Fruit fly (Drosophila melanogaster) whole organism, embryonic: Measurements from ENCODE around the gene mRpL48.

ENCODE experiments used
- CG12299 ChIP-seq: fragments of 200-800 bp; sonication (Bioruptor generic); optimal IDR thresholded peaks from 2 replicates; lab custom pipeline; 2018; ENCODE audit warnings: missing biosample characterization, mild to moderate bottlenecking, missing genetic modification characterization
- CG13424 ChIP-seq: fragments of 200-800 bp; sonication (Bioruptor generic); optimal IDR thresholded peaks from 2 replicates; lab custom pipeline; 2019; ENCODE audit warnings: missing biosample characterization, mild to moderate bottlenecking, missing genetic modification characterization, moderate library complexity
- CG1529 ChIP-seq: fragments of 200-800 bp; sonication (Bioruptor generic); optimal IDR thresholded peaks from 3 replicates; lab custom pipeline; 2018; ENCODE audit warnings: missing biosample characterization, missing genetic modification characterization
- CG1603 ChIP-seq: fragments of 200-800 bp; sonication (Bioruptor generic); optimal IDR thresholded peaks from 2 replicates; lab custom pipeline; 2019; ENCODE audit warnings: missing biosample characterization, mild to moderate bottlenecking, missing genetic modification characterization, moderate library complexity
- CG17612 ChIP-seq: fragments of 200-800 bp; sonication (Bioruptor generic); IDR thresholded peaks from 2 replicates; pipeline ENCODE4 v1.3.6; 2022; ENCODE audit warnings: missing biosample characterization, missing genetic modification characterization
- CG17829 ChIP-seq: fragments of 200-800 bp; optimal IDR thresholded peaks from 2 replicates; lab custom pipeline; 2019; ENCODE audit warnings: missing biosample characterization, mild to moderate bottlenecking, missing genetic modification characterization, moderate library complexity
- CG2116 ChIP-seq: fragments of 200-800 bp; sonication (Bioruptor generic); optimal IDR thresholded peaks from 3 replicates; lab custom pipeline; 2018; ENCODE audit warnings: missing biosample characterization, mild to moderate bottlenecking, missing genetic modification characterization
- CG2120 ChIP-seq: fragments of 200-800 bp; sonication (Bioruptor generic); optimal IDR thresholded peaks from 3 replicates; lab custom pipeline; 2016; ENCODE audit warnings: missing biosample characterization, missing genetic modification characterization
- CG32772 ChIP-seq: fragments of 200-800 bp; sonication (Bioruptor generic); IDR thresholded peaks from 2 replicates; pipeline ENCODE4 v1.3.6; 2022; ENCODE audit warnings: missing biosample characterization, missing genetic modification characterization
- CG3281 ChIP-seq: fragments of 200-800 bp; sonication (Bioruptor generic); optimal IDR thresholded peaks from 3 replicates; lab custom pipeline; 2017; ENCODE audit warnings: missing biosample characterization, mild to moderate bottlenecking, missing genetic modification characterization
- CG3847 ChIP-seq: fragments of 200-800 bp; sonication (Bioruptor generic); IDR thresholded peaks from 2 replicates; pipeline ENCODE4 v1.3.6; 2022; ENCODE audit warnings: missing biosample characterization, missing genetic modification characterization
- CG5245 ChIP-seq: fragments of 200-800 bp; sonication (Bioruptor generic); optimal IDR thresholded peaks from 3 replicates; lab custom pipeline; 2016; ENCODE audit warnings: missing biosample characterization, missing genetic modification characterization
- CG6813 ChIP-seq: fragments of 200-800 bp; sonication (Bioruptor generic); optimal IDR thresholded peaks from 2 replicates; lab custom pipeline; 2017; ENCODE audit warnings: missing biosample characterization, missing genetic modification characterization, mild to moderate bottlenecking, moderate library complexity, missing genetic modification reagents
- CG6854 ChIP-seq: fragments of 200-800 bp; sonication (Bioruptor generic); optimal IDR thresholded peaks from 3 replicates; lab custom pipeline; 2017; ENCODE audit warnings: missing biosample characterization, mild to moderate bottlenecking, missing genetic modification characterization
- CG7745 ChIP-seq: fragments of 200-800 bp; sonication (Bioruptor generic); optimal IDR thresholded peaks from 2 replicates; lab custom pipeline; 2018; ENCODE audit warnings: missing biosample characterization, mild to moderate bottlenecking, missing genetic modification characterization, moderate library complexity
- CG7786 ChIP-seq: fragments of 200-800 bp; sonication (Bioruptor generic); optimal IDR thresholded peaks from 2 replicates; lab custom pipeline; 2016; ENCODE audit warnings: missing biosample characterization, missing genetic modification characterization
- CG8924 ChIP-seq: fragments of 200-800 bp; optimal IDR thresholded peaks from 3 replicates; lab custom pipeline; 2019; ENCODE audit warnings: missing biosample characterization, mild to moderate bottlenecking, missing genetic modification characterization, moderate library complexity
- CG9215 ChIP-seq: fragments of 200-800 bp; sonication (Bioruptor generic); IDR thresholded peaks from 2 replicates; pipeline ENCODE4 v1.3.6; 2022; ENCODE audit warnings: missing biosample characterization, missing genetic modification characterization
- CHES-1-like ChIP-seq: fragments of 200-800 bp; sonication (Bioruptor generic); optimal IDR thresholded peaks from 2 replicates; lab custom pipeline; 2016; ENCODE audit warnings: missing biosample characterization, missing genetic modification characterization
- CTCF ChIP-seq: fragments of 200-800 bp; sonication (Bioruptor generic); optimal IDR thresholded peaks from 2 replicates; lab custom pipeline; 2017; ENCODE audit warnings: missing biosample characterization, mild to moderate bottlenecking, missing genetic modification characterization, moderate library complexity
- Chrac-16 ChIP-seq: fragments of 200-800 bp; sonication (Bioruptor generic); optimal IDR thresholded peaks from 3 replicates; lab custom pipeline; 2016; ENCODE audit warnings: missing biosample characterization, missing genetic modification characterization
- CrebB ChIP-seq: fragments of 200-800 bp; sonication (Bioruptor generic); optimal IDR thresholded peaks from 3 replicates; lab custom pipeline; 2018; ENCODE audit warnings: missing biosample characterization, mild to moderate bottlenecking, missing genetic modification characterization
- E2f2 ChIP-seq: fragments of 200-800 bp; sonication (Bioruptor generic); IDR thresholded peaks from 2 replicates; pipeline ENCODE4 v1.3.6; 2022; ENCODE audit warnings: missing biosample characterization, missing genetic modification characterization
- Elba2 ChIP-seq: fragments of 200-800 bp; sonication (Bioruptor generic); optimal IDR thresholded peaks from 3 replicates; lab custom pipeline; 2016; ENCODE audit warnings: missing biosample characterization, missing genetic modification characterization
- GATAe ChIP-seq: fragments of 200-800 bp; sonication (Bioruptor generic); conservative IDR thresholded peaks from 2 replicates; pipeline ENCODE4 v1.3.6; 2022; ENCODE audit warnings: missing biosample characterization, missing genetic modification characterization
- HmgZ ChIP-seq: fragments of 200-800 bp; sonication (Bioruptor generic); optimal IDR thresholded peaks from 2 replicates; lab custom pipeline; 2018; ENCODE audit warnings: missing biosample characterization, mild to moderate bottlenecking, missing genetic modification characterization
- Hr78 ChIP-seq, 2 experiments: fragments of 200-800 bp in 1 of 2; fragments of >200 bp in 1 of 2; sonication (Bioruptor generic) in 1 of 2; optimal IDR thresholded peaks; 2 replicates each; lab custom pipeline; 2017 to 2019; ENCODE audit warnings: missing biosample characterization in 2 of 2, missing genetic modification characterization in 2 of 2, mild to moderate bottlenecking in 1 of 2, moderate library complexity in 1 of 2
- NC2α ChIP-seq: fragments of 200-800 bp; sonication (Bioruptor generic); optimal IDR thresholded peaks from 2 replicates; lab custom pipeline; 2016; ENCODE audit warnings: missing biosample characterization, missing genetic modification characterization
- Oaz ChIP-seq: fragments of 200-800 bp; sonication (Bioruptor generic); IDR thresholded peaks from 2 replicates; pipeline ENCODE4 v1.3.6; 2022; ENCODE audit warnings: missing biosample characterization, missing genetic modification characterization
- Rx ChIP-seq: fragments of 200-800 bp; sonication (Bioruptor generic); IDR thresholded peaks from 2 replicates; pipeline ENCODE4 v1.3.6; 2022; ENCODE audit warnings: missing biosample characterization, missing genetic modification characterization
- Taf1 ChIP-seq: fragments of 200-800 bp; sonication (Bioruptor generic); IDR thresholded peaks from 2 replicates; pipeline ENCODE4 v1.3.6; 2022; ENCODE audit warnings: missing biosample characterization, missing genetic modification characterization
- Tbp ChIP-seq: fragments of >200 bp; optimal IDR thresholded peaks from 2 replicates; lab custom pipeline; 2018; ENCODE audit warnings: missing biosample characterization, missing genetic modification characterization
- ab ChIP-seq: fragments of 200-800 bp; sonication (Bioruptor generic); optimal IDR thresholded peaks from 2 replicates; lab custom pipeline; 2016; ENCODE audit warnings: missing biosample characterization, missing genetic modification characterization
- ash1 ChIP-seq: fragments of 200-800 bp; sonication (Bioruptor generic); optimal IDR thresholded peaks from 2 replicates; lab custom pipeline; 2018; ENCODE audit warnings: missing biosample characterization, mild to moderate bottlenecking, missing genetic modification characterization
- cwo ChIP-seq: fragments of 200-800 bp; sonication (Bioruptor generic); optimal IDR thresholded peaks from 3 replicates; lab custom pipeline; 2017; ENCODE audit warnings: missing biosample characterization, missing genetic modification characterization, mild to moderate bottlenecking, moderate library complexity, missing genetic modification reagents
- danr ChIP-seq: fragments of 200-800 bp; sonication (Bioruptor generic); IDR thresholded peaks from 2 replicates; pipeline ENCODE4 v1.3.6; 2022; ENCODE audit warnings: missing biosample characterization, missing genetic modification characterization
- eve ChIP-seq, 2 experiments: fragments of >200 bp; optimal IDR thresholded peaks; 2 replicates each; lab custom pipeline; 2017; ENCODE audit warnings: missing biosample characterization in 2 of 2, missing genetic modification characterization in 2 of 2
- fd64A ChIP-seq: fragments of 200-800 bp; sonication (Bioruptor generic); optimal IDR thresholded peaks from 3 replicates; lab custom pipeline; 2018; ENCODE audit warnings: missing biosample characterization, mild to moderate bottlenecking, missing genetic modification characterization
- gsb ChIP-seq: fragments of 200-800 bp; sonication (Bioruptor generic); IDR thresholded peaks from 2 replicates; pipeline ENCODE4 v1.3.6; 2022; ENCODE audit warnings: missing biosample characterization, missing genetic modification characterization
- h ChIP-seq: fragments of >200 bp; optimal IDR thresholded peaks from 2 replicates; lab custom pipeline; 2017
- ham ChIP-seq: fragments of 200-800 bp; sonication (Bioruptor generic); IDR thresholded peaks from 2 replicates; pipeline ENCODE4 v1.3.6; 2022; ENCODE audit warnings: missing biosample characterization, missing genetic modification characterization
- hbn ChIP-seq: fragments of 200-800 bp; sonication (Bioruptor generic); IDR thresholded peaks from 2 replicates; pipeline ENCODE4 v1.3.6; 2022; ENCODE audit warnings: missing biosample characterization, missing genetic modification characterization; ENCODE audit not compliant: partially characterized antibody
- nau ChIP-seq: fragments of 200-800 bp; sonication (Bioruptor generic); optimal IDR thresholded peaks from 3 replicates; lab custom pipeline; 2017; ENCODE audit warnings: missing biosample characterization, mild to moderate bottlenecking, missing genetic modification characterization, missing genetic modification reagents
- pzg ChIP-seq: fragments of 200-800 bp; sonication (Bioruptor generic); optimal IDR thresholded peaks from 3 replicates; lab custom pipeline; 2018; ENCODE audit warnings: missing biosample characterization, mild to moderate bottlenecking, missing genetic modification characterization, moderate library complexity
- rib ChIP-seq: fragments of 200-800 bp; sonication (Bioruptor generic); IDR thresholded peaks from 2 replicates; pipeline ENCODE4 v1.3.6; 2022; ENCODE audit warnings: missing biosample characterization, missing genetic modification characterization
- slp2 ChIP-seq: fragments of 200-800 bp; sonication (Bioruptor generic); optimal IDR thresholded peaks from 2 replicates; lab custom pipeline; 2016; ENCODE audit warnings: missing biosample characterization, missing genetic modification characterization
- stwl ChIP-seq: fragments of 200-800 bp; sonication (Bioruptor generic); optimal IDR thresholded peaks from 3 replicates; lab custom pipeline; 2018; ENCODE audit warnings: missing biosample characterization, mild to moderate bottlenecking, missing genetic modification characterization, moderate library complexity
- tll ChIP-seq, 2 experiments: fragments of 200-800 bp in 1 of 2; fragments of >200 bp in 1 of 2; sonication (Bioruptor generic) in 1 of 2; optimal IDR thresholded peaks; 2 replicates each; lab custom pipeline; 2017 to 2019; ENCODE audit warnings: missing biosample characterization in 2 of 2, missing genetic modification characterization in 2 of 2, mild to moderate bottlenecking in 1 of 2, moderate library complexity in 1 of 2
- ttk ChIP-seq: fragments of 200-800 bp; sonication (Bioruptor generic); IDR thresholded peaks from 2 replicates; pipeline ENCODE4 v2.1.2; 2022; ENCODE audit warnings: missing biosample characterization, missing genetic modification characterization
- unpg ChIP-seq: fragments of 200-800 bp; sonication (Bioruptor generic); optimal IDR thresholded peaks from 3 replicates; lab custom pipeline; 2018; ENCODE audit warnings: missing biosample characterization, mild to moderate bottlenecking, missing genetic modification characterization, moderate library complexity
- vfl ChIP-seq: fragments of 200-800 bp; sonication (Bioruptor generic); optimal IDR thresholded peaks from 2 replicates; lab custom pipeline; 2016; ENCODE audit warnings: missing biosample characterization, missing genetic modification characterization

The mRpL48 gene

DNA sequence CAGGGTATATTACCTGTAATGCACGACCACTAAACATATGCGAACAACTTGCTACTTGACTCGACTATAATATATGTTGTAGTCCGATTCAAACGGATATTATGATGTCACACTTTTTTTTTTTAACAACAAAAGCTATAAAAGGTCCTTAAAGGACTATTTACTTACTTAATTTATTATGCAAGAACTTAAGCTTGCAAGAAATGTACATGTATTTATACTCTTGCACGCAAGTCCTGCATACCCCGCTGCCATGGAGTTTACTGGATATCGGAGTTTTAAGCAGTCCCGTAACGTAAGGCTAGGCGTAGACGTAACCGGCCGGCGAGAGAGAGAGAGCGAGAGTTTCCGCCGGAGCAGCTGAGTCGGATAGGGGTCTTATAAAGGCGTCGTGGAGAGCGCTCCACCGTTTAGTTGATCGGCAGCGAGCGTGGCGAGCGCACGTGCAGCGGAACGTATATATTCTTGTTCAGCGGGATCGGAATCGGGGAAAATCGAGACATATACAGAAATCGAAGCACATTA, 26.9 kb downstream of the mRpL48 start (continued):
- TF ChIP-seq tll (GFP tag; optimal IDR thresholded peaks at IDR 0.05; lab: Kevin White, UChicago) (peak in 1 of 2 experiments; percentile 47), CG13424 (tag; lab: Kevin White, UChicago) (peak; percentile 78), Hr78 (GFP tag; optimal IDR thresholded peaks at IDR 0.05; lab: Kevin White, UChicago) (peak in 1 of 2 experiments; percentile 81), CHES-1-like (GFP tag; lab: Kevin White, UChicago) (peak; percentile 87), CG17829 (peak; percentile 76), CG2120 (GFP tag; lab: Kevin White, UChicago) (peak; percentile 94), Rx (GFP tag; lab: Robert Waterston, UW) (peak; percentile 70), HmgZ (tag; lab: Kevin White, UChicago) (peak; percentile 70), danr (peak; percentile 70), ash1 (GFP tag; lab: Kevin White, UChicago) (no peak), pzg (no peak), CG6854 (GFP tag; lab: Kevin White, UChicago) (peak; percentile 58), NC2α (GFP tag; lab: Kevin White, UChicago) (peak; percentile 61), CG8924 (tag; lab: Kevin White, UChicago) (peak; percentile 87), CrebB (peak; percentile 63), E2f2 (GFP tag; lab: Robert Waterston, UW) (peak; percentile 63), CG17612 (GFP tag; lab: Robert Waterston, UW) (peak; percentile 59; the same call in 1 of the 2 replicates), Chrac-16 (GFP tag; lab: Kevin White, UChicago) (peak; percentile 89), Taf1 (GFP tag; lab: Robert Waterston, UW) (peak; percentile 58; the same call in 1 of the 2 replicates), CG32772 (GFP tag; lab: Robert Waterston, UW) (peak; percentile 88), ttk (GFP tag; lab: Robert Waterston, UW) (peak; percentile 86), ab (GFP tag; lab: Kevin White, UChicago) (peak; percentile 83), CG1529 (GFP tag; lab: Kevin White, UChicago) (peak; percentile 85), CG2116 (GFP tag; lab: Kevin White, UChicago) (peak; percentile 59), slp2 (peak; percentile 94), Oaz (peak; percentile 69; the same call in 1 of the 2 replicates), CTCF (GFP tag; lab: Kevin White, UChicago) (peak; percentile 17), Tbp (GFP tag; lab: Kevin White, UChicago) (no peak), ham (0 out of 2 replicates have a peak, but pooled peaks have one; percentile 51), GATAe (GFP tag; lab: Robert Waterston, UW) (peak; percentile 51; the same call in 1 of the 2 replicates), CG12299 (tag; lab: Kevin White, UChicago) (peak; percentile 31), stwl (tag; lab: Kevin White, UChicago) (peak; percentile 22), unpg (GFP tag; lab: Kevin White, UChicago) (peak; percentile 88), rib (GFP tag; lab: Robert Waterston, UW) (no peak), CG3847 (peak; percentile 81), gsb (no peak), CG5245 (GFP tag; lab: Kevin White, UChicago) (peak; percentile 86), CG1603 (peak; percentile 88), hbn (GFP tag; lab: Robert Waterston, UW) (no peak), cwo (GFP tag; lab: Kevin White, UChicago) (peak; percentile 77), fd64A (GFP tag; lab: Kevin White, UChicago) (peak; percentile 28), Elba2 (GFP tag; lab: Kevin White, UChicago) (peak; percentile 37), CG7786 (peak; percentile 93), CG7745 (tag; lab: Kevin White, UChicago) (no peak), CG3281 (GFP tag; lab: Kevin White, UChicago) (peak; percentile 80), vfl (peak; percentile 53), CG9215 (GFP tag; lab: Robert Waterston, UW) (peak; percentile 87), CG6813 (GFP tag; lab: Kevin White, UChicago) (peak; percentile 66), h (no peak), eve (GFP tag; optimal IDR thresholded peaks at IDR 0.05; lab: Kevin White, UChicago) (peak in 1 of 2 experiments; percentile 94), nau (peak; percentile 86)
